Fruit fly (Drosophila melanogaster): ENCODE data around the gene asun.

Gene asun

dm6 chr3R:16224415-16225165, 39.5 kb upstream of the asun start:
- TF ChIP-seq Snoo (tag; optimal IDR thresholded peaks at IDR 0.05) = peak; percentile 83
- peak; percentile 98 for TF ChIP-seq CG34367 (tag; optimal IDR thresholded peaks at IDR 0.05)
- no peak for TF ChIP-seq CG4496 (GFP tag; IDR thresholded peaks at IDR 0.05)
- peak; percentile 97 for TF ChIP-seq gl (tag; optimal IDR thresholded peaks at IDR 0.05)
- TF ChIP-seq Ets98B (GFP tag; IDR thresholded peaks at IDR 0.05) = no peak
- TF ChIP-seq EcR (GFP tag; optimal IDR thresholded peaks at IDR 0.05) = peak; percentile 83
- peak; percentile 98 for TF ChIP-seq CG8159 (tag; optimal IDR thresholded peaks at IDR 0.05)
- TF ChIP-seq CG10348 (GFP tag; IDR thresholded peaks at IDR 0.05) = no peak
- TF ChIP-seq CG9948 (tag; optimal IDR thresholded peaks at IDR 0.05) = peak; percentile 98
- peak; percentile 98 for TF ChIP-seq CG17806 (tag; optimal IDR thresholded peaks at IDR 0.05)
- TF ChIP-seq CG8301 (tag; optimal IDR thresholded peaks at IDR 0.05) = peak; percentile 99
- TF ChIP-seq CG32121 (GFP tag; IDR thresholded peaks at IDR 0.05) = no peak
- no peak for TF ChIP-seq fd96Ca (GFP tag; IDR thresholded peaks at IDR 0.05)
- TF ChIP-seq CG13204 (GFP tag; optimal IDR thresholded peaks at IDR 0.05) = peak; percentile 96
- TF ChIP-seq rn (GFP tag; IDR thresholded peaks at IDR 0.05) = no peak
- peak; percentile 96 for TF ChIP-seq Pif1B (GFP tag; optimal IDR thresholded peaks at IDR 0.05)
- no peak for TF ChIP-seq CG12605 (GFP tag; IDR thresholded peaks at IDR 0.05)
- peak; percentile 97 for TF ChIP-seq Pif1A (GFP tag; optimal IDR thresholded peaks at IDR 0.05)
- TF ChIP-seq CG15710 (tag; optimal IDR thresholded peaks at IDR 0.05) = peak; percentile 99
- peak; percentile 97 for TF ChIP-seq CG14655 (GFP tag; optimal IDR thresholded peaks at IDR 0.05)
- peak; percentile 96 for TF ChIP-seq D1 (tag; optimal IDR thresholded peaks at IDR 0.05)

- TF ChIP-seq CG8159 (tag; optimal IDR thresholded peaks at IDR 0.05) (no peak), CG34367 (tag; optimal IDR thresholded peaks at IDR 0.05) (no peak), rn (GFP tag; IDR thresholded peaks at IDR 0.05) (no peak), CG14655 (GFP tag; optimal IDR thresholded peaks at IDR 0.05) (no peak), Pif1A (GFP tag; optimal IDR thresholded peaks at IDR 0.05) (no peak), CG32121 (GFP tag; IDR thresholded peaks at IDR 0.05) (no peak), Pif1B (GFP tag; optimal IDR thresholded peaks at IDR 0.05) (no peak), EcR (GFP tag; optimal IDR thresholded peaks at IDR 0.05) (no peak)
Measured at dm6 chr3R:16225351-16225750, 38.7 kb upstream of the asun start, which contains the start of gene tara. TSS of gene tara (plus strand) at chr3R:16225651.

dm6 chr3R:16225760-16226159, 38.3 kb upstream of the asun start:
- TF ChIP-seq CG14655 (GFP tag; optimal IDR thresholded peaks at IDR 0.05) (no peak), CG12605 (GFP tag; IDR thresholded peaks at IDR 0.05) (no peak), CG8159 (tag; optimal IDR thresholded peaks at IDR 0.05) (no peak)

dm6 chr3R:16227074-16227473, 37.0 kb upstream of the asun start:
- peak; percentile 54 for TF ChIP-seq CG13204 (GFP tag; optimal IDR thresholded peaks at IDR 0.05)
- TF ChIP-seq CG10348 (GFP tag; IDR thresholded peaks at IDR 0.05) = no peak
- peak; percentile 83 for TF ChIP-seq EcR (GFP tag; optimal IDR thresholded peaks at IDR 0.05)

dm6 chr3R:16228719-16229704, 35.1 kb upstream of the asun start:
- TF ChIP-seq CG34367 (tag; optimal IDR thresholded peaks at IDR 0.05) (peak; percentile 11), CG32121 (GFP tag; IDR thresholded peaks at IDR 0.05) (no peak), CG15710 (tag; optimal IDR thresholded peaks at IDR 0.05) (peak; percentile 33), fd96Ca (GFP tag; IDR thresholded peaks at IDR 0.05) (no peak), CG9948 (tag; optimal IDR thresholded peaks at IDR 0.05) (no peak), Pif1B (GFP tag; optimal IDR thresholded peaks at IDR 0.05) (peak; percentile 23), EcR (GFP tag; optimal IDR thresholded peaks at IDR 0.05) (peak; percentile 90), D1 (tag; optimal IDR thresholded peaks at IDR 0.05) (no peak), CG12605 (GFP tag; IDR thresholded peaks at IDR 0.05) (no peak), Pif1A (GFP tag; optimal IDR thresholded peaks at IDR 0.05) (peak; percentile 48), CG10348 (GFP tag; IDR thresholded peaks at IDR 0.05) (no peak), CG14655 (GFP tag; optimal IDR thresholded peaks at IDR 0.05) (no peak), gl (tag; optimal IDR thresholded peaks at IDR 0.05) (peak; percentile 28), CG17806 (tag; optimal IDR thresholded peaks at IDR 0.05) (no peak), CG4496 (GFP tag; IDR thresholded peaks at IDR 0.05) (no peak), rn (GFP tag; IDR thresholded peaks at IDR 0.05) (no peak), CG13204 (GFP tag; optimal IDR thresholded peaks at IDR 0.05) (peak; percentile 83), CG8159 (tag; optimal IDR thresholded peaks at IDR 0.05) (peak; percentile 52), CG8301 (tag; optimal IDR thresholded peaks at IDR 0.05) (no peak), Snoo (tag; optimal IDR thresholded peaks at IDR 0.05) (peak; percentile 50), Ets98B (GFP tag; IDR thresholded peaks at IDR 0.05) (no peak)

Measured in whole organism, pupa.